Fruit fly (Drosophila melanogaster) whole organism, adult: ENCODE results near the gene CG14053.

Experiments
- CG11617 ChIP-seq: fragments of 200-800 bp; sonication (Bioruptor generic); optimal IDR thresholded peaks from 2 replicates; lab custom pipeline; 2017; ENCODE audit warnings: mild to moderate bottlenecking, missing biosample characterization, missing genetic modification reagents, missing genetic modification characterization
- CG12768 ChIP-seq: fragments of 200-800 bp; sonication (Bioruptor generic); optimal IDR thresholded peaks from 2 replicates; lab custom pipeline; 2017; ENCODE audit warnings: missing biosample characterization, missing genetic modification characterization, mild to moderate bottlenecking, moderate library complexity, missing genetic modification reagents
- CG14711 ChIP-seq: fragments of 200-800 bp; sonication (Bioruptor generic); optimal IDR thresholded peaks from 2 replicates; lab custom pipeline; 2018; ENCODE audit warnings: missing biosample characterization, mild to moderate bottlenecking, missing genetic modification characterization, moderate library complexity
- CG1620 ChIP-seq: fragments of 200-800 bp; sonication (Bioruptor generic); optimal IDR thresholded peaks from 2 replicates; lab custom pipeline; 2016; ENCODE audit warnings: missing biosample characterization, missing genetic modification characterization
- CG33017 ChIP-seq: fragments of 200-800 bp; sonication (Bioruptor generic); optimal IDR thresholded peaks from 2 replicates; lab custom pipeline; 2018; ENCODE audit warnings: missing biosample characterization, mild to moderate bottlenecking, missing genetic modification characterization, moderate library complexity
- CG5204 ChIP-seq: fragments of 200-800 bp; sonication (Bioruptor generic); optimal IDR thresholded peaks from 2 replicates; lab custom pipeline; 2016; ENCODE audit warnings: missing biosample characterization, missing genetic modification characterization
- CG7045 ChIP-seq: fragments of 200-800 bp; sonication (Bioruptor generic); optimal IDR thresholded peaks from 2 replicates; lab custom pipeline; 2017; ENCODE audit warnings: missing biosample characterization, mild to moderate bottlenecking, missing genetic modification characterization
- CG7101 ChIP-seq: fragments of 200-800 bp; sonication (Bioruptor generic); optimal IDR thresholded peaks from 2 replicates; lab custom pipeline; 2018; ENCODE audit warnings: missing biosample characterization, mild to moderate bottlenecking, missing genetic modification characterization, moderate library complexity
- Clk ChIP-seq: fragments of 200-800 bp; sonication (Bioruptor generic); optimal IDR thresholded peaks from 2 replicates; lab custom pipeline; 2017; ENCODE audit warnings: missing biosample characterization, missing genetic modification characterization
- Crg-1 ChIP-seq: fragments of 200-800 bp; sonication (Bioruptor generic); optimal IDR thresholded peaks from 2 replicates; lab custom pipeline; 2016; ENCODE audit warnings: missing biosample characterization, missing genetic modification characterization
- Hr96 ChIP-seq: fragments of 200-800 bp; sonication (Bioruptor generic); optimal IDR thresholded peaks from 2 replicates; lab custom pipeline; 2016; ENCODE audit warnings: missing biosample characterization, missing genetic modification characterization
- Mnt ChIP-seq: fragments of 200-800 bp; sonication (Bioruptor generic); optimal IDR thresholded peaks from 2 replicates; lab custom pipeline; 2016; ENCODE audit warnings: missing biosample characterization, mild to moderate bottlenecking, missing genetic modification characterization
- bab1 ChIP-seq: fragments of 200-800 bp; sonication (Bioruptor generic); optimal IDR thresholded peaks from 3 replicates; lab custom pipeline; 2019; ENCODE audit warnings: missing biosample characterization, mild to moderate bottlenecking, missing genetic modification characterization, moderate library complexity
- cic ChIP-seq: fragments of 200-800 bp; sonication (Bioruptor generic); optimal IDR thresholded peaks from 2 replicates; lab custom pipeline; 2017; ENCODE audit warnings: missing biosample characterization, mild to moderate bottlenecking, missing genetic modification characterization, moderate library complexity
- cnc ChIP-seq, 2 experiments: fragments of >200 bp; optimal IDR thresholded peaks; 2 replicates each; lab custom pipeline; 2017
- kay ChIP-seq: fragments of 200-800 bp; sonication (Bioruptor generic); peaks from one replicate; lab custom pipeline; 2016; ENCODE audit warnings: missing biosample characterization, missing genetic modification characterization, borderline replicate concordance
- ovo ChIP-seq: fragments of 200-800 bp; sonication (Bioruptor generic); optimal IDR thresholded peaks from 2 replicates; lab custom pipeline; 2016; ENCODE audit warnings: missing biosample characterization, missing genetic modification characterization
- pad ChIP-seq: fragments of 200-800 bp; sonication (Bioruptor generic); optimal IDR thresholded peaks from 3 replicates; lab custom pipeline; 2017; ENCODE audit warnings: missing biosample characterization, missing genetic modification characterization, mild to moderate bottlenecking, moderate library complexity, missing genetic modification reagents
- tj ChIP-seq: fragments of 200-800 bp; sonication (Bioruptor generic); optimal IDR thresholded peaks from 3 replicates; lab custom pipeline; 2017; ENCODE audit warnings: missing biosample characterization, mild to moderate bottlenecking, missing genetic modification characterization, moderate library complexity
- toe ChIP-seq: fragments of 200-800 bp; sonication (Bioruptor generic); optimal IDR thresholded peaks from 2 replicates; lab custom pipeline; 2016; ENCODE audit warnings: missing biosample characterization, missing genetic modification characterization

CG14053 gene

DNA sequence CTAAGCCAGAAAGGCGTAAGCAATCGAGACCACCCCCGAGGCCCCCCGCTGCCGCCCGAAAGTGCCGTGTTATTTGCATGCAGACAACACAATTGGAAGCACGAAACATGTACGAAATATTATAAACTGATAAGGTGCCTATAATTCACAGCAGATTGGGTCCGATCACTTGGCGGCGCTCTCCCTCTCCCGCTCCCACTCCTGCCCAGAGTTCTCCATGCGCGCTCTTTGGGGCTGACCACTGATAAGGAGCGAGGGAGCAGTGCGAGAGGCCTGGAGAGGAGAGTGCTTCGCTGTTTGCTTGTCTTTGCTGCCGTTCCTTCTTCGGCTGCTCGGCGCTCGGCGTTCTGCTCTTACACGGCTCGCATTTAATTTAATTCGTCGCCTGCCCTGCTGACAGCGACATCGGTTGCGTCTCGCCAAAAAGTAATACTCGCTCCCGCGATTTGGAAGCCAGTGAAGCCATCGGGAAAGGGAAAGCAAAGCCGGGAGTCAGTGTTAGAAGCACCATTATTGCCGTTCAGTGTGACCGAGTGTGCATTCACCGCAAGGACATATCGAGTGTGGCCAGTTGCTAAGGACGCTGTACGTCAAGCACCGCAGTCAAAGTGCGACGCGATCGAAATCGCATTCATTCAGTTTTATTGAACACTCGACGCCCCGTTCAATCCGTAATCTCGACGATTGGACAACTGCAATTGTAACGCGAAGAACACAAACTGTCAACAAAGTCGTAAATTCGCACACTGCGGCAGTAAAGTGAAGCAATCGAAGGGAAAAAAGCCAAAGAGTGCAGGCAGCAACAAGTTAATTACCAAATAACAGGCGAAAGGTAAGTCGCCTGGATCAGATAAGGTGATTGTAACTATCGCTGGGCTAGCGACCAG lies 742 bp upstream of the CG14053 start:
- TF ChIP-seq cic (GFP tag; lab: Kevin White, UChicago) (peak; percentile 81), CG1620 (GFP tag; lab: Kevin White, UChicago) (peak; percentile 13), pad (GFP tag; lab: Kevin White, UChicago) (peak; percentile 92), ovo (GFP tag; lab: Kevin White, UChicago) (peak; percentile 37), CG33017 (no peak), bab1 (no peak), Mnt (GFP tag; lab: Kevin White, UChicago) (peak; percentile 34), CG7101 (tag; lab: Kevin White, UChicago) (no peak), tj (GFP tag; lab: Kevin White, UChicago) (peak; percentile 46), toe (no peak)

DNA sequence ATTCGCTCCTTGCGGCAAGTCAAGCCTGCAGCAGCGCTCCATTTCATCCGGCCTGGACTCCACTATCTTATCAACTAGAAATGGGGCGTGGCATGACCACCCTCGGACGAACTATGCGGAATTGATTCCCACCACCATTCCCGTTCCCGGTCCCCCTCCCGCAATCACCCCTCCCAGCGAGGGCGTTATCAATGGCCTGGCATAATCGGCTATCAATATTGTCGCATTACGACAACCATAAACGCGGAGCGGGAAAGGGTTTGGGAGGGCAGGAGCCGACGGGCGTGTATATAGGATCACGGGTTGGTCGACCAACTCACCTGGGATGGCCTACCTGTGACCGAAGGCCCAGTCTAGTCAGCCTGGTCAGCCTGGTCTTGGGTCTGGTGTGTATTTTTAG lies 551 bp downstream of the CG14053 start:
- TF ChIP-seq cnc (optimal IDR thresholded peaks at IDR 0.05; lab: Kevin White, UChicago) (no peak), CG5204 (no peak), kay (no peak), pad (GFP tag; lab: Kevin White, UChicago) (no peak), CG11617 (GFP tag; lab: Kevin White, UChicago) (no peak), Crg-1 (no peak), CG33017 (no peak), bab1 (no peak), Hr96 (GFP tag; lab: Kevin White, UChicago) (no peak), cic (GFP tag; lab: Kevin White, UChicago) (no peak), CG12768 (GFP tag; lab: Kevin White, UChicago) (no peak), Mnt (GFP tag; lab: Kevin White, UChicago) (no peak), CG7101 (tag; lab: Kevin White, UChicago) (no peak)

dm6 chrX:2191896-2192295 lies 1.8 kb downstream of the CG14053 start:
- no peak for TF ChIP-seq Crg-1
- TF ChIP-seq Mnt (GFP tag; lab: Kevin White, UChicago): no peak
- TF ChIP-seq CG1620 (GFP tag; lab: Kevin White, UChicago): no peak
- no peak for TF ChIP-seq bab1
- TF ChIP-seq CG14711 (tag; lab: Kevin White, UChicago): no peak
- TF ChIP-seq ovo (GFP tag; lab: Kevin White, UChicago): no peak
- TF ChIP-seq cnc (optimal IDR thresholded peaks at IDR 0.05; lab: Kevin White, UChicago): no peak
- TF ChIP-seq pad (GFP tag; lab: Kevin White, UChicago): no peak
- no peak for TF ChIP-seq CG7045
- TF ChIP-seq tj (GFP tag; lab: Kevin White, UChicago): no peak
- no peak for TF ChIP-seq toe
- no peak for TF ChIP-seq Clk

DNA sequence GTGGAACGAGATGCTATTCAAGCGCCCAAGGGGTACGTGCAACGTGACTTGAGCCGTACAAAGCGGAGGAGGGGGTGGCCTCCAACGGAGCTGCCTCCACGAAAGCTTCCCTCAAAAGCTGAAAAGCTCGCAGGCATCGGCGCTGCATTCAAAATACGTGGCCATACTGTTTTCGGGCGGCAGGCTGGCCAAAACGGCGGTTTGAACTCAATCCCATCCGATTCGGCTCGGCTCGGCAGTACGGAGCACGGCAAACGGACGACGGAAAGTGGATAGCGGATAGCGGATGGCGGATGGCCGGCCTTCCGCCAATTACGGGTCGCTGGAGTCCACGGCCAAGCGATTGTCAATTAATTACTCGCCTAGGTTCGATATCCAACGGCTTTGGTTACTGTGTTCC lies 4.8 kb downstream of the CG14053 start, which contains the start of gene Mct1:
Gene Mct1, plus strand, starts transcription at position 301 of the 400 bp plus-strand sequence.
- TF ChIP-seq cic (GFP tag; lab: Kevin White, UChicago) (no peak), CG1620 (GFP tag; lab: Kevin White, UChicago) (no peak), kay (no peak), CG33017 (no peak), Crg-1 (no peak)

- no peak for TF ChIP-seq CG7101 (tag; lab: Kevin White, UChicago)
- TF ChIP-seq pad (GFP tag; lab: Kevin White, UChicago): peak; percentile 15
Observed at dm6 chrX:2187520-2187919, 6.2 kb downstream of the CG14053 start, which contains the start of gene CG3457. CG3457 (plus strand) TSS chrX:2187820.

DNA sequence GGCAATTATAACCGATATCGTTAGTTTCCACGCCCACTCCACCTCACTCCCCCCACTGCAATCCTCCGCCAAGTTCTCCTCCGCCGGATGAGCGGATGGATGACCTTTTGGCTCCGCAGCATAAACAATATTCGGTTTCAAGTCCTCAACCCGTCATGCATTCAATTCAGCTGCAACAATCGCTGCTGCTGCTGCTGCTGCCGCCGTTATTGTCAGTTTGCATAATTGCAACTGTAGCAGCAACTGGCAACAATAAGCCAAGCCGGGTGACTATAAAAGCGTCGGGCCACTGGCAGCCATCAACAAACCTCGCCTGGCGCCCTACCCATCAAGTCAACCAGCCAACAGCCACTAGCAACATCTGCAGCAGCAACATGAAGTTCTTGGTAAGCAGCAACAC lies 7.2 kb downstream of the CG14053 start, which contains the start of gene CG17777:
Gene CG17777, plus strand, starts transcription at position 301 of the 400 bp plus-strand sequence.
- TF ChIP-seq toe: no peak

dm6 chrX:2184563-2184962 lies 9.1 kb downstream of the CG14053 start, which contains the start of the genes Nmd3 and CG17776:
Nmd3 (minus strand) TSS chrX:2184668.
CG17776 (plus strand) TSS chrX:2184725.
- no peak for TF ChIP-seq kay
- no peak for TF ChIP-seq CG14711 (tag; lab: Kevin White, UChicago)
- TF ChIP-seq CG11617 (GFP tag; lab: Kevin White, UChicago): peak; percentile 5
- no peak for TF ChIP-seq Crg-1
- TF ChIP-seq toe: no peak
- peak; percentile 45 for TF ChIP-seq bab1
- peak; percentile 10 for TF ChIP-seq tj (GFP tag; lab: Kevin White, UChicago)
- TF ChIP-seq Mnt (GFP tag; lab: Kevin White, UChicago): peak; percentile 99
- TF ChIP-seq CG5204: no peak
- TF ChIP-seq CG7045: no peak
- TF ChIP-seq cnc (optimal IDR thresholded peaks at IDR 0.05; lab: Kevin White, UChicago): no peak
- TF ChIP-seq pad (GFP tag; lab: Kevin White, UChicago): no peak
- peak; percentile 13 for TF ChIP-seq cic (GFP tag; lab: Kevin White, UChicago)
- no peak for TF ChIP-seq CG33017
- no peak for TF ChIP-seq CG1620 (GFP tag; lab: Kevin White, UChicago)
- TF ChIP-seq Hr96 (GFP tag; lab: Kevin White, UChicago): no peak
- TF ChIP-seq Clk: no peak
- peak; percentile 24 for TF ChIP-seq CG7101 (tag; lab: Kevin White, UChicago)
- TF ChIP-seq CG12768 (GFP tag; lab: Kevin White, UChicago): no peak
